Fruit fly (Drosophila melanogaster) whole organism: ENCODE results near the gene CG3277.

Source experiments
- CG8478 ChIP-seq: fragments of >200 bp; optimal IDR thresholded peaks from 2 replicates; lab custom pipeline; 2018; ENCODE audit warnings: inconsistent platforms
- psq ChIP-seq: fragments of >200 bp; optimal IDR thresholded peaks from 2 replicates; lab custom pipeline; 2017
- usp ChIP-seq: fragments of >200 bp; optimal IDR thresholded peaks from 2 replicates; lab custom pipeline; 2017; ENCODE audit warnings: missing biosample characterization, missing genetic modification characterization, mixed read lengths

dm6 chr2L:3299142-3299541, 4.8 kb upstream of the CG3277 start:
- no peak for TF ChIP-seq psq (lab: Kevin White, UChicago)
- no peak for TF ChIP-seq CG8478 (lab: Kevin White, UChicago)
- TF ChIP-seq usp = no peak
